Worm (Caenorhabditis elegans) whole organism, L3 larva: ENCODE data around the gene him-18.

Source experiments
- R02D3.7 ChIP-seq: fragments of 150-350 bp; optimal IDR thresholded peaks from 2 replicates; lab custom pipeline; 2014; ENCODE audit warnings: missing biosample characterization, missing genetic modification characterization
- ZK546.5 ChIP-seq: sonication (generic microtip); optimal IDR thresholded peaks from 2 replicates; lab custom pipeline; 2017; ENCODE audit warnings: missing biosample characterization, missing genetic modification characterization
- aly-2 ChIP-seq: fragments of 150-350 bp; optimal IDR thresholded peaks from 2 replicates; lab custom pipeline; 2014; ENCODE audit warnings: missing biosample characterization, missing genetic modification characterization
- ama-1 ChIP-seq: fragments of 150-350 bp; optimal IDR thresholded peaks from 2 replicates; lab custom pipeline; 2018
- ceh-16 ChIP-seq: sonication (generic microtip); optimal IDR thresholded peaks from 2 replicates; lab custom pipeline; 2017; ENCODE audit warnings: missing biosample characterization, missing genetic modification characterization
- ceh-28 ChIP-seq: fragments of 150-350 bp; optimal IDR thresholded peaks from 2 replicates; lab custom pipeline; 2014; ENCODE audit warnings: missing biosample characterization, missing genetic modification reagents, missing genetic modification characterization
- ceh-82 ChIP-seq: fragments of 150-350 bp; optimal IDR thresholded peaks from 2 replicates; lab custom pipeline; 2014; ENCODE audit warnings: missing biosample characterization, missing genetic modification characterization
- ceh-9 ChIP-seq: sonication (generic microtip); optimal IDR thresholded peaks from 2 replicates; lab custom pipeline; 2018; ENCODE audit warnings: missing biosample characterization, missing genetic modification characterization
- daf-12 ChIP-seq: fragments of 150-350 bp; optimal IDR thresholded peaks from 2 replicates; lab custom pipeline; 2014; ENCODE audit warnings: missing biosample characterization, missing genetic modification reagents, missing genetic modification characterization
- egl-27 ChIP-seq: sonication (generic microtip); optimal IDR thresholded peaks from 4 replicates; lab custom pipeline; 2017; ENCODE audit warnings: missing biosample characterization, missing genetic modification reagents, missing genetic modification characterization
- egl-5 ChIP-seq: fragments of 150-350 bp; optimal IDR thresholded peaks from 2 replicates; lab custom pipeline; 2017; ENCODE audit warnings: missing biosample characterization, missing genetic modification reagents, missing genetic modification characterization, inconsistent platforms
- elt-1 ChIP-seq: fragments of 150-350 bp; optimal IDR thresholded peaks from 2 replicates; lab custom pipeline; 2014; ENCODE audit warnings: missing biosample characterization, missing genetic modification characterization
- elt-2 ChIP-seq: sonication (generic microtip); optimal IDR thresholded peaks from 2 replicates; lab custom pipeline; 2016; ENCODE audit warnings: missing genetic modification reagents, mild to moderate bottlenecking, missing genetic modification characterization, missing compliant biosample characterization
- elt-3 ChIP-seq, 3 experiments: fragments of 150-350 bp in 1 of 3; sonication (generic microtip) in 2 of 3; optimal IDR thresholded peaks; 2 replicates in 2 of 3; 4 replicates in 1 of 3; lab custom pipeline; 2014 to 2017; ENCODE audit warnings: missing biosample characterization in 3 of 3, missing genetic modification characterization in 3 of 3
- eor-1 ChIP-seq, 2 experiments: fragments of 150-350 bp; optimal IDR thresholded peaks; 2 replicates each; lab custom pipeline; 2014 to 2018; ENCODE audit warnings: missing biosample characterization in 2 of 2, missing genetic modification characterization in 2 of 2
- fkh-10 ChIP-seq: sonication (generic microtip); optimal IDR thresholded peaks from 2 replicates; lab custom pipeline; 2017; ENCODE audit warnings: missing biosample characterization, missing genetic modification reagents, missing genetic modification characterization
- fkh-2 ChIP-seq: fragments of 150-350 bp; optimal IDR thresholded peaks from 2 replicates; lab custom pipeline; 2014; ENCODE audit warnings: missing biosample characterization, missing genetic modification reagents, missing genetic modification characterization
- fos-1 ChIP-seq: fragments of 150-350 bp; optimal IDR thresholded peaks from 2 replicates; lab custom pipeline; 2014; ENCODE audit warnings: missing biosample characterization, missing genetic modification characterization
- hmg-11 ChIP-seq: sonication (generic microtip); optimal IDR thresholded peaks from 2 replicates; lab custom pipeline; 2016; ENCODE audit warnings: missing genetic modification characterization, missing compliant biosample characterization
- jun-1 ChIP-seq: fragments of 150-350 bp; optimal IDR thresholded peaks from 2 replicates; lab custom pipeline; 2014; ENCODE audit warnings: missing biosample characterization, missing genetic modification reagents, missing genetic modification characterization
- lin-15B ChIP-seq: fragments of 150-350 bp; optimal IDR thresholded peaks from 2 replicates; lab custom pipeline; 2014; ENCODE audit warnings: missing biosample characterization, missing genetic modification characterization
- lin-39 ChIP-seq: fragments of 150-350 bp; optimal IDR thresholded peaks from 2 replicates; lab custom pipeline; 2018; ENCODE audit warnings: missing biosample characterization, missing genetic modification reagents, missing genetic modification characterization
- lsy-12 ChIP-seq: sonication (generic microtip); optimal IDR thresholded peaks from 2 replicates; lab custom pipeline; 2016; ENCODE audit warnings: mild to moderate bottlenecking, missing genetic modification characterization, missing compliant biosample characterization
- mdl-1 ChIP-seq: fragments of 150-350 bp; optimal IDR thresholded peaks from 2 replicates; lab custom pipeline; 2014; ENCODE audit warnings: missing biosample characterization, missing genetic modification characterization
- mml-1 ChIP-seq: fragments of 150-350 bp; sonication (generic microtip); optimal IDR thresholded peaks from 3 replicates; lab custom pipeline; 2014; ENCODE audit warnings: missing biosample characterization, missing genetic modification characterization
- nfya-1 ChIP-seq: sonication (generic microtip); optimal IDR thresholded peaks from 2 replicates; lab custom pipeline; 2017; ENCODE audit warnings: missing genetic modification characterization, mild to moderate bottlenecking, missing compliant biosample characterization, antibody characterized with exemption, moderate library complexity; ENCODE audit not compliant: insufficient read depth
- nhr-11 ChIP-seq: fragments of 150-350 bp; optimal IDR thresholded peaks from 2 replicates; lab custom pipeline; 2014; ENCODE audit warnings: missing biosample characterization, missing genetic modification characterization
- nhr-12 ChIP-seq: fragments of 150-350 bp; optimal IDR thresholded peaks from 2 replicates; lab custom pipeline; 2014; ENCODE audit warnings: missing biosample characterization, missing genetic modification characterization
- nhr-23 ChIP-seq: fragments of 150-350 bp; optimal IDR thresholded peaks from 2 replicates; lab custom pipeline; 2014; ENCODE audit warnings: missing biosample characterization, missing genetic modification reagents, missing genetic modification characterization
- nhr-237 ChIP-seq: fragments of 150-350 bp; optimal IDR thresholded peaks from 2 replicates; lab custom pipeline; 2014; ENCODE audit warnings: missing biosample characterization, missing genetic modification characterization
- nhr-25 ChIP-seq: sonication (generic microtip); optimal IDR thresholded peaks from 2 replicates; lab custom pipeline; 2017; ENCODE audit warnings: missing biosample characterization, missing genetic modification characterization
- nhr-28 ChIP-seq: fragments of 150-350 bp; optimal IDR thresholded peaks from 2 replicates; lab custom pipeline; 2014; ENCODE audit warnings: missing biosample characterization, missing genetic modification characterization
- nhr-43 ChIP-seq: sonication (generic microtip); optimal IDR thresholded peaks from 2 replicates; lab custom pipeline; 2016; ENCODE audit warnings: mild to moderate bottlenecking, missing genetic modification characterization, missing compliant biosample characterization; ENCODE audit not compliant: poor library complexity, severe bottlenecking
- nhr-67 ChIP-seq: fragments of 150-350 bp; optimal IDR thresholded peaks from 2 replicates; lab custom pipeline; 2014; ENCODE audit warnings: missing biosample characterization, missing genetic modification characterization
- nhr-76 ChIP-seq: fragments of 150-350 bp; sonication (generic microtip); optimal IDR thresholded peaks from 5 replicates; lab custom pipeline; 2014; ENCODE audit warnings: missing biosample characterization, missing genetic modification characterization
- nhr-77 ChIP-seq: fragments of 150-350 bp; optimal IDR thresholded peaks from 2 replicates; lab custom pipeline; 2014; ENCODE audit warnings: missing biosample characterization, missing genetic modification characterization
- pha-4 ChIP-seq: fragments of 150-350 bp; optimal IDR thresholded peaks from 2 replicates; lab custom pipeline; 2014; ENCODE audit warnings: missing biosample characterization, missing genetic modification reagents, missing genetic modification characterization
- pqm-1 ChIP-seq: fragments of 150-350 bp; optimal IDR thresholded peaks from 2 replicates; lab custom pipeline; 2017; ENCODE audit warnings: missing biosample characterization, missing genetic modification characterization, inconsistent platforms
- sea-2 ChIP-seq: fragments of 150-350 bp; sonication (generic microtip); optimal IDR thresholded peaks from 4 replicates; lab custom pipeline; 2014; ENCODE audit warnings: missing biosample characterization, missing genetic modification reagents, missing genetic modification characterization
- skn-1 ChIP-seq: fragments of 150-350 bp; optimal IDR thresholded peaks from 2 replicates; lab custom pipeline; 2014; ENCODE audit warnings: missing biosample characterization, missing genetic modification characterization
- snpc-4 ChIP-seq: fragments of 150-350 bp; optimal IDR thresholded peaks from 2 replicates; lab custom pipeline; 2014; ENCODE audit warnings: missing biosample characterization, missing genetic modification characterization
- tbx-2 ChIP-seq: sonication (generic microtip); optimal IDR thresholded peaks from 2 replicates; lab custom pipeline; 2016; ENCODE audit warnings: mild to moderate bottlenecking, missing genetic modification characterization, missing compliant biosample characterization
- unc-39 ChIP-seq: sonication (generic microtip); optimal IDR thresholded peaks from 4 replicates; lab custom pipeline; 2017; ENCODE audit warnings: missing biosample characterization, missing genetic modification characterization
- unc-62 ChIP-seq: fragments of 150-350 bp; sonication (generic microtip); optimal IDR thresholded peaks from 4 replicates; lab custom pipeline; 2014; ENCODE audit warnings: missing biosample characterization, missing genetic modification reagents, missing genetic modification characterization
- zag-1 ChIP-seq: fragments of 150-350 bp; optimal IDR thresholded peaks from 2 replicates; lab custom pipeline; 2014; ENCODE audit warnings: missing biosample characterization, missing genetic modification characterization
- ztf-11 ChIP-seq: fragments of 150-350 bp; optimal IDR thresholded peaks from 2 replicates; lab custom pipeline; 2014; ENCODE audit warnings: missing biosample characterization, missing genetic modification characterization
- ztf-4 ChIP-seq: fragments of 150-350 bp; optimal IDR thresholded peaks from 2 replicates; lab custom pipeline; 2014; ENCODE audit warnings: missing biosample characterization, missing genetic modification characterization

Gene him-18

ce11 chrIII:4689595-4689994 lies 25.4 kb downstream of the him-18 start:
- peak; percentile 56 for TF ChIP-seq jun-1 (tag; lab: Kevin White, UChicago)
- TF ChIP-seq lsy-12 (tag; lab: Kevin White, UChicago), result peak; percentile 43
- no peak for TF ChIP-seq mml-1 (tag; lab: Kevin White, UChicago)
- TF ChIP-seq ama-1, result peak; percentile 42
- peak; percentile 26 for TF ChIP-seq mdl-1
- TF ChIP-seq lin-39 (tag; lab: Kevin White, UChicago), result peak; percentile 89
- TF ChIP-seq fos-1 (tag; lab: Kevin White, UChicago), result no peak
- TF ChIP-seq fkh-2 (tag; lab: Kevin White, UChicago), result no peak
- TF ChIP-seq ceh-28 (tag; lab: Kevin White, UChicago), result no peak
- TF ChIP-seq nfya-1 (tag; lab: Kevin White, UChicago), result peak; percentile 73
- no peak for TF ChIP-seq nhr-67
- TF ChIP-seq fkh-10 (GFP tag; lab: Kevin White, UChicago), result no peak
- TF ChIP-seq ceh-16 (tag; lab: Kevin White, UChicago), result no peak
- no peak for TF ChIP-seq unc-62
- no peak for TF ChIP-seq unc-39
- TF ChIP-seq daf-12 (tag; lab: Kevin White, UChicago), result no peak
- no peak for TF ChIP-seq eor-1 (tag; optimal IDR thresholded peaks at IDR 0.05; lab: Kevin White, UChicago)
- no peak for TF ChIP-seq nhr-77 (tag; lab: Kevin White, UChicago)
- TF ChIP-seq ceh-82 (tag; lab: Kevin White, UChicago), result no peak
- TF ChIP-seq hmg-11, result no peak
- no peak for TF ChIP-seq sea-2
- TF ChIP-seq egl-27 (tag; lab: Kevin White, UChicago), result peak; percentile 60
- TF ChIP-seq nhr-11 (tag; lab: Kevin White, UChicago), result no peak
- TF ChIP-seq elt-3 (tag; optimal IDR thresholded peaks at IDR 0.05; lab: Kevin White, UChicago), result peak in 1 of 3 experiments; percentile 65
- peak; percentile 81 for TF ChIP-seq pha-4 (tag; lab: Kevin White, UChicago)
- TF ChIP-seq ztf-11 (tag; lab: Kevin White, UChicago), result no peak
- TF ChIP-seq zag-1, result no peak
- peak; percentile 90 for TF ChIP-seq nhr-43 (tag; lab: Kevin White, UChicago)
- no peak for TF ChIP-seq elt-1 (tag; lab: Kevin White, UChicago)
- TF ChIP-seq aly-2 (tag; lab: Kevin White, UChicago), result no peak
- peak; percentile 29 for TF ChIP-seq egl-5 (tag; lab: Kevin White, UChicago)
- no peak for TF ChIP-seq nhr-12
- TF ChIP-seq pqm-1, result peak; percentile 38
- peak; percentile 57 for TF ChIP-seq tbx-2 (tag; lab: Kevin White, UChicago)
- no peak for TF ChIP-seq snpc-4
- peak; percentile 28 for TF ChIP-seq lin-15B
- TF ChIP-seq ztf-4, result peak; percentile 40
- no peak for TF ChIP-seq nhr-28 (tag; lab: Kevin White, UChicago)
- no peak for TF ChIP-seq nhr-237 (tag; lab: Kevin White, UChicago)
- TF ChIP-seq nhr-76 (tag; lab: Kevin White, UChicago), result peak; percentile 20
- no peak for TF ChIP-seq ceh-9 (tag; lab: Kevin White, UChicago)
- TF ChIP-seq skn-1 (tag; lab: Kevin White, UChicago), result peak; percentile 79
- no peak for TF ChIP-seq ZK546.5
- no peak for TF ChIP-seq nhr-23
- peak; percentile 66 for TF ChIP-seq nhr-25 (tag; lab: Kevin White, UChicago)
- TF ChIP-seq elt-2, result peak; percentile 52
- no peak for TF ChIP-seq R02D3.7 (tag; lab: Kevin White, UChicago)
- TF ChIP-seq, all 47 proteins: peak for 19

- TF ChIP-seq sea-2, result no peak
- peak; percentile 41 for TF ChIP-seq elt-2
- no peak for TF ChIP-seq ceh-82 (tag; lab: Kevin White, UChicago)
These were observed 26.0 kb downstream of the him-18 start, which contains the start of gene ppat-1 for ce11 chrIII:4688965-4689364. Gene ppat-1 (plus strand): TSS chrIII:4689280.
